Fruit fly (Drosophila melanogaster) whole organism, larva: ENCODE results near the gene CG45080.

ENCODE experiments used
- noc ChIP-seq: fragments of 200-800 bp; sonication (Bioruptor generic); optimal IDR thresholded peaks from 3 replicates; lab custom pipeline; 2019; ENCODE audit warnings: missing biosample characterization, mild to moderate bottlenecking, missing genetic modification characterization, moderate library complexity

The CG45080 gene

dm6 chr3R:13271758-13272157 lies 47.3 kb downstream of the CG45080 start, which contains the start of gene TBC1D5:
TSS of gene TBC1D5 (minus strand) at chr3R:13272011.
- no peak for TF ChIP-seq noc (tag; lab: Kevin White, UChicago)

dm6 chr3R:13270648-13271047 lies 48.4 kb downstream of the CG45080 start:
- TF ChIP-seq noc (tag; lab: Kevin White, UChicago), result no peak
